Worm (Caenorhabditis elegans) whole organism, L4/young adult: Measurements from ENCODE around the gene ets-8.

Experiments used
- W03F9.2 ChIP-seq: fragments of 150-350 bp; optimal IDR thresholded peaks from 2 replicates; lab custom pipeline; 2014; ENCODE audit warnings: missing biosample characterization, missing genetic modification characterization
- dao-5 ChIP-seq: sonication (generic microtip); optimal IDR thresholded peaks from 2 replicates; lab custom pipeline; 2016; ENCODE audit warnings: missing genotype, missing genetic modification characterization, moderate library complexity, missing compliant biosample characterization
- him-1 ChIP-seq: sonication (generic microtip); optimal IDR thresholded peaks from 2 replicates; lab custom pipeline; 2016; ENCODE audit warnings: missing genotype, missing genetic modification reagents, missing genetic modification characterization, missing compliant biosample characterization

The ets-8 gene

DNA sequence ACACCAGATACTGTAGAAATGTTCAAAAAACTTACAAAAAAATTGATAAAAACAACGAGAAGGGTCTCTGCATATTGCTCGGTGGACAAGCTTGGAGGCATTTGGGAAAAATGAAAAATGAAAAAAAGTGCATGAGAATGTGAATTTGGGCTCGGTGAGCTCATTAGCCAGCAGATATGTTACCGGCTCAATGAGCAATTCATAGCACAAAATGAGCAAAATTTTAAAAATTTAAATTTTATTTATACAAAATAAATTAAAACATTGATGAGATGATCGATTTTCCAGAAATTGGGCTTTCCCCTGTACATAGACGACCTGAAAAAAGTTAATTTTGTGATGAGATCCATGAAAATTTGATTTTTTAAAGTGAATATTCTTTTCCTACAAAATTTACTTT lies 46.6 kb downstream of the ets-8 start, which contains the start of gene srx-14:
Gene srx-14, minus strand, starts transcription at position 101 of the 400 bp plus-strand sequence.
- TF ChIP-seq W03F9.2 (tag; lab: Kevin White, UChicago) (no peak), dao-5 (tag; lab: Kevin White, UChicago) (no peak), him-1 (tag; lab: Kevin White, UChicago) (no peak)

DNA sequence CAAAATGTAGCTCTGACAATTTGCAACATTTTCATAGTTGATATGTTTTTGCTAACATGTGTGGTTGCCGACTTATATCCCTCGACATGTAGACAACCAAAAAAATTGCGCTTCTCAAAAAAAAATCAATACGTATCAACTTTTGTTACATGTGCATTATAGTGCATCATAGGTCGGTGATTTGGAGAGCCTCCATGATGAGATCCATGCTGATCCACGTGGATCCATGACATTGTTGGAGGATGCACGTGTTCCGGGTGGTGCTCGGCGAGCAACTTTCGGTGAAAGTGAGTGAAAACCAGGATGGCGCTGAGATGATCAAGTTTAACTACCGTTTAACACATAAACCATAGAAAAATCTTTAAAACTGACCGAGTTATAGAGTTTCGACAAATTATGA lies 49.3 kb downstream of the ets-8 start:
- TF ChIP-seq him-1 (tag; lab: Kevin White, UChicago) (no peak), dao-5 (tag; lab: Kevin White, UChicago) (no peak), W03F9.2 (tag; lab: Kevin White, UChicago) (no peak)
